Fruit fly (Drosophila melanogaster) whole organism, prepupa: ENCODE data around the gene pns.

ENCODE experiments used
- CG6276 ChIP-seq: fragments of 200-800 bp; sonication (Bioruptor generic); optimal IDR thresholded peaks from 2 replicates; lab custom pipeline; 2017; ENCODE audit warnings: missing biosample characterization, mild to moderate bottlenecking, missing genetic modification characterization
- CG6854 ChIP-seq: fragments of 200-800 bp; sonication (Bioruptor generic); optimal IDR thresholded peaks from 2 replicates; lab custom pipeline; 2017; ENCODE audit warnings: missing biosample characterization, mild to moderate bottlenecking, missing genetic modification characterization
- Gug ChIP-seq: fragments of 200-800 bp; sonication (Bioruptor generic); IDR thresholded peaks from 2 replicates; pipeline ENCODE4 v1.3.6; 2022; ENCODE audit warnings: missing biosample characterization, missing genetic modification characterization
- Hr39 ChIP-seq: fragments of 200-800 bp; sonication (Bioruptor generic); optimal IDR thresholded peaks from 2 replicates; lab custom pipeline; 2016; ENCODE audit warnings: missing biosample characterization, missing genetic modification characterization
- Lpt ChIP-seq: fragments of 200-800 bp; sonication (Bioruptor generic); optimal IDR thresholded peaks from 3 replicates; lab custom pipeline; 2016; ENCODE audit warnings: missing biosample characterization, missing genetic modification characterization
- fd85E ChIP-seq: fragments of 200-800 bp; sonication (Bioruptor generic); optimal IDR thresholded peaks from 3 replicates; lab custom pipeline; 2016; ENCODE audit warnings: missing biosample characterization, missing genetic modification characterization

DNA sequence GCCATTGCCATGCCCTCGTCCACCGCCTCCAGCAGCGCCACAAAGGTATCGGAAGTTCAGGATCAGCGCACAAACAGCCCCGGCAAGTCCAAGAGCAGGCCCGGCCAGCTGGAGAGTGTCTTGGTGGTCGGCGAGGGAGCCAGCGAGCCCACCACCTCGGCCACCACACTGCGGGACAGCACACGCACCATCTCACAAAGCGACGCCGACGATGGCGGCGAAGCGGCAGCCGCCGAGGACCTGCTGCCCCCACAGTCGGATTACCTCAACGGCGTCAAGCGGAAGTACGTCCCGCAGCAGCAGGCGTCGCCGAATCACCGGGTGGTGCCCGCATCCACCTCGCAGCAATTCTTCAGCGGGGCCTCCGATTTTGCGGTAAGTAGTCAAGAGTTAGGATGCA lies 14.0 kb downstream of the pns start:
- no peak for TF ChIP-seq CG6854 (GFP tag; lab: Kevin White, UChicago)
- no peak for TF ChIP-seq fd85E (GFP tag; lab: Kevin White, UChicago)
- TF ChIP-seq Hr39 (GFP tag; lab: Kevin White, UChicago) = no peak
- no peak for TF ChIP-seq CG6276 (GFP tag; lab: Kevin White, UChicago)
- TF ChIP-seq Gug (GFP tag; lab: Robert Waterston, UW) = no peak
- TF ChIP-seq Lpt (GFP tag; lab: Kevin White, UChicago) = no peak
